Worm (Caenorhabditis elegans) whole organism, young adult: ENCODE measurements around the gene maoc-1.

Source experiments
- C17E4.6 ChIP-seq: fragments of 200-800 bp; sonication (Bioruptor generic); IDR thresholded peaks from 2 replicates; pipeline ENCODE4 v1.3.6; 2022; ENCODE audit warnings: missing genetic modification reagents, missing genetic modification characterization, missing compliant biosample characterization
- attf-6 ChIP-seq: fragments of 200-800 bp; sonication (Bioruptor generic); IDR thresholded peaks from 2 replicates; pipeline ENCODE4 v1.3.6; 2022; ENCODE audit warnings: missing genetic modification reagents, missing genetic modification characterization, missing compliant biosample characterization
- lin-54 ChIP-seq: fragments of 200-800 bp; sonication (Bioruptor generic); optimal IDR thresholded peaks from 2 replicates; lab custom pipeline; 2018; ENCODE audit warnings: mild to moderate bottlenecking, missing genetic modification characterization, missing compliant biosample characterization
- madf-10 ChIP-seq: sonication (generic microtip); optimal IDR thresholded peaks from 2 replicates; lab custom pipeline; 2016; ENCODE audit warnings: mild to moderate bottlenecking, missing genetic modification characterization, missing compliant biosample characterization
- snpc-1.1 ChIP-seq: sonication (generic microtip); optimal IDR thresholded peaks from 2 replicates; lab custom pipeline; 2017; ENCODE audit warnings: missing genetic modification characterization, mild to moderate bottlenecking, missing compliant biosample characterization, antibody characterized with exemption, moderate library complexity, missing genotype, missing genetic modification reagents; ENCODE audit not compliant: insufficient read depth
- snpc-1.3 ChIP-seq: sonication (generic microtip); optimal IDR thresholded peaks from 2 replicates; lab custom pipeline; 2017; ENCODE audit warnings: missing genetic modification characterization, mild to moderate bottlenecking, missing compliant biosample characterization, antibody characterized with exemption, moderate library complexity, missing genotype, missing genetic modification reagents; ENCODE audit not compliant: insufficient read depth
- tlf-1 ChIP-seq: fragments of 200-800 bp; sonication (Bioruptor generic); optimal IDR thresholded peaks from 2 replicates; lab custom pipeline; 2018; ENCODE audit warnings: mild to moderate bottlenecking, missing genetic modification characterization, missing compliant biosample characterization
- unc-62 ChIP-seq: fragments of 150-350 bp; optimal IDR thresholded peaks from 2 replicates; lab custom pipeline; 2014; ENCODE audit warnings: missing biosample characterization, missing genetic modification reagents, missing genetic modification characterization

ce11 chrII:7186117-7186516 lies 10.0 kb upstream of the maoc-1 start:
- TF ChIP-seq madf-10 (tag; lab: Kevin White, UChicago), result no peak
- no peak for TF ChIP-seq snpc-1.3 (tag; lab: Kevin White, UChicago)
- TF ChIP-seq unc-62 (GFP tag; lab: Kevin White, UChicago), result no peak
- no peak for TF ChIP-seq attf-6 (GFP tag; lab: Robert Waterston, UW)
- TF ChIP-seq snpc-1.1, result no peak
- TF ChIP-seq tlf-1 (GFP tag; lab: Kevin White, UChicago), result no peak
- no peak for TF ChIP-seq lin-54
- no peak for TF ChIP-seq C17E4.6
